Worm (Caenorhabditis elegans) whole organism, L3 larva: Measurements from ENCODE around the gene nhr-222.

Source experiments
- R02D3.7 ChIP-seq: fragments of 150-350 bp; optimal IDR thresholded peaks from 2 replicates; lab custom pipeline; 2014; ENCODE audit warnings: missing biosample characterization, missing genetic modification characterization
- ZK546.5 ChIP-seq: sonication (generic microtip); optimal IDR thresholded peaks from 2 replicates; lab custom pipeline; 2017; ENCODE audit warnings: missing biosample characterization, missing genetic modification characterization
- ama-1 ChIP-seq: fragments of 150-350 bp; optimal IDR thresholded peaks from 2 replicates; lab custom pipeline; 2018
- ceh-28 ChIP-seq: fragments of 150-350 bp; optimal IDR thresholded peaks from 2 replicates; lab custom pipeline; 2014; ENCODE audit warnings: missing biosample characterization, missing genetic modification reagents, missing genetic modification characterization
- ceh-9 ChIP-seq: sonication (generic microtip); optimal IDR thresholded peaks from 2 replicates; lab custom pipeline; 2018; ENCODE audit warnings: missing biosample characterization, missing genetic modification characterization
- daf-12 ChIP-seq: fragments of 150-350 bp; optimal IDR thresholded peaks from 2 replicates; lab custom pipeline; 2014; ENCODE audit warnings: missing biosample characterization, missing genetic modification reagents, missing genetic modification characterization
- elt-1 ChIP-seq: fragments of 150-350 bp; optimal IDR thresholded peaks from 2 replicates; lab custom pipeline; 2014; ENCODE audit warnings: missing biosample characterization, missing genetic modification characterization
- elt-2 ChIP-seq: sonication (generic microtip); optimal IDR thresholded peaks from 2 replicates; lab custom pipeline; 2016; ENCODE audit warnings: missing genetic modification reagents, mild to moderate bottlenecking, missing genetic modification characterization, missing compliant biosample characterization
- elt-3 ChIP-seq, 3 experiments: fragments of 150-350 bp in 1 of 3; sonication (generic microtip) in 2 of 3; optimal IDR thresholded peaks; 2 replicates in 2 of 3; 4 replicates in 1 of 3; lab custom pipeline; 2014 to 2017; ENCODE audit warnings: missing biosample characterization in 3 of 3, missing genetic modification characterization in 3 of 3
- fkh-10 ChIP-seq: sonication (generic microtip); optimal IDR thresholded peaks from 2 replicates; lab custom pipeline; 2017; ENCODE audit warnings: missing biosample characterization, missing genetic modification reagents, missing genetic modification characterization
- fkh-2 ChIP-seq: fragments of 150-350 bp; optimal IDR thresholded peaks from 2 replicates; lab custom pipeline; 2014; ENCODE audit warnings: missing biosample characterization, missing genetic modification reagents, missing genetic modification characterization
- fos-1 ChIP-seq: fragments of 150-350 bp; optimal IDR thresholded peaks from 2 replicates; lab custom pipeline; 2014; ENCODE audit warnings: missing biosample characterization, missing genetic modification characterization
- hmg-11 ChIP-seq: sonication (generic microtip); optimal IDR thresholded peaks from 2 replicates; lab custom pipeline; 2016; ENCODE audit warnings: missing genetic modification characterization, missing compliant biosample characterization
- jun-1 ChIP-seq: fragments of 150-350 bp; optimal IDR thresholded peaks from 2 replicates; lab custom pipeline; 2014; ENCODE audit warnings: missing biosample characterization, missing genetic modification reagents, missing genetic modification characterization
- mml-1 ChIP-seq: fragments of 150-350 bp; sonication (generic microtip); optimal IDR thresholded peaks from 3 replicates; lab custom pipeline; 2014; ENCODE audit warnings: missing biosample characterization, missing genetic modification characterization
- nfya-1 ChIP-seq: sonication (generic microtip); optimal IDR thresholded peaks from 2 replicates; lab custom pipeline; 2017; ENCODE audit warnings: missing genetic modification characterization, mild to moderate bottlenecking, missing compliant biosample characterization, antibody characterized with exemption, moderate library complexity; ENCODE audit not compliant: insufficient read depth
- nhr-11 ChIP-seq: fragments of 150-350 bp; optimal IDR thresholded peaks from 2 replicates; lab custom pipeline; 2014; ENCODE audit warnings: missing biosample characterization, missing genetic modification characterization
- nhr-12 ChIP-seq: fragments of 150-350 bp; optimal IDR thresholded peaks from 2 replicates; lab custom pipeline; 2014; ENCODE audit warnings: missing biosample characterization, missing genetic modification characterization
- nhr-23 ChIP-seq: fragments of 150-350 bp; optimal IDR thresholded peaks from 2 replicates; lab custom pipeline; 2014; ENCODE audit warnings: missing biosample characterization, missing genetic modification reagents, missing genetic modification characterization
- nhr-237 ChIP-seq: fragments of 150-350 bp; optimal IDR thresholded peaks from 2 replicates; lab custom pipeline; 2014; ENCODE audit warnings: missing biosample characterization, missing genetic modification characterization
- nhr-25 ChIP-seq: sonication (generic microtip); optimal IDR thresholded peaks from 2 replicates; lab custom pipeline; 2017; ENCODE audit warnings: missing biosample characterization, missing genetic modification characterization
- nhr-43 ChIP-seq: sonication (generic microtip); optimal IDR thresholded peaks from 2 replicates; lab custom pipeline; 2016; ENCODE audit warnings: mild to moderate bottlenecking, missing genetic modification characterization, missing compliant biosample characterization; ENCODE audit not compliant: poor library complexity, severe bottlenecking
- nhr-67 ChIP-seq: fragments of 150-350 bp; optimal IDR thresholded peaks from 2 replicates; lab custom pipeline; 2014; ENCODE audit warnings: missing biosample characterization, missing genetic modification characterization
- pha-4 ChIP-seq: fragments of 150-350 bp; optimal IDR thresholded peaks from 2 replicates; lab custom pipeline; 2014; ENCODE audit warnings: missing biosample characterization, missing genetic modification reagents, missing genetic modification characterization
- pqm-1 ChIP-seq: fragments of 150-350 bp; optimal IDR thresholded peaks from 2 replicates; lab custom pipeline; 2017; ENCODE audit warnings: missing biosample characterization, missing genetic modification characterization, inconsistent platforms
- sea-2 ChIP-seq: fragments of 150-350 bp; sonication (generic microtip); optimal IDR thresholded peaks from 4 replicates; lab custom pipeline; 2014; ENCODE audit warnings: missing biosample characterization, missing genetic modification reagents, missing genetic modification characterization
- skn-1 ChIP-seq: fragments of 150-350 bp; optimal IDR thresholded peaks from 2 replicates; lab custom pipeline; 2014; ENCODE audit warnings: missing biosample characterization, missing genetic modification characterization
- tbx-2 ChIP-seq: sonication (generic microtip); optimal IDR thresholded peaks from 2 replicates; lab custom pipeline; 2016; ENCODE audit warnings: mild to moderate bottlenecking, missing genetic modification characterization, missing compliant biosample characterization
- unc-62 ChIP-seq: fragments of 150-350 bp; sonication (generic microtip); optimal IDR thresholded peaks from 4 replicates; lab custom pipeline; 2014; ENCODE audit warnings: missing biosample characterization, missing genetic modification reagents, missing genetic modification characterization
- ztf-11 ChIP-seq: fragments of 150-350 bp; optimal IDR thresholded peaks from 2 replicates; lab custom pipeline; 2014; ENCODE audit warnings: missing biosample characterization, missing genetic modification characterization
- ztf-4 ChIP-seq: fragments of 150-350 bp; optimal IDR thresholded peaks from 2 replicates; lab custom pipeline; 2014; ENCODE audit warnings: missing biosample characterization, missing genetic modification characterization

nhr-222 gene

DNA sequence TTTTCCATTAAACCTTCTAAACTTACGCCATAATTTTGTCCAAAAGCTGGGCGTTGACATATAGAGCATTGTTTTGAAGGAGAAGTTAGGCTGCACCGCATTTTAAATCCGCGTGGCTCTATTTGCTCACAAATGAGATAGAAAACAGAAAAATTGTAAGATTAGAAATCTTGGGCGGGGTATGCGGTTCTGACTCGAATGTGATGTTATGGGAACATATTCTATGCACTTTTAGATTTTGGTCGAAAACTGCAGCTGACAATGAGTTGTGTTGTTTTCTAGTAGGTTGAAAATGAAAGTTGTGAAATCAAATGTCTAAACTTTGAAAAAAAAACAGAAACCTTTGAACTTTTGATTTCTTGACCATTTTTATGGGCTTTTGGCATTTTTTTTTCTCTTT lies at the start of gene nhr-222:
Gene nhr-222, minus strand, starts transcription at position 101 of the 400 bp plus-strand sequence.
- no peak for TF ChIP-seq ztf-4 (tag; lab: Kevin White, UChicago)
- TF ChIP-seq nhr-23 (tag; lab: Kevin White, UChicago): no peak
- no peak for TF ChIP-seq nfya-1 (tag; lab: Kevin White, UChicago)
- TF ChIP-seq nhr-67 (tag; lab: Kevin White, UChicago): no peak
- TF ChIP-seq ama-1 (lab: Kevin White, UChicago): no peak
- TF ChIP-seq elt-3 (tag; optimal IDR thresholded peaks at IDR 0.05; lab: Kevin White, UChicago): no peak
- no peak for TF ChIP-seq elt-1
- no peak for TF ChIP-seq daf-12 (tag; lab: Kevin White, UChicago)
- TF ChIP-seq nhr-25 (tag; lab: Kevin White, UChicago): no peak
- no peak for TF ChIP-seq nhr-11 (tag; lab: Kevin White, UChicago)
- TF ChIP-seq fos-1: no peak
- no peak for TF ChIP-seq tbx-2 (tag; lab: Kevin White, UChicago)
- no peak for TF ChIP-seq ceh-9 (tag; lab: Kevin White, UChicago)
- no peak for TF ChIP-seq pqm-1 (tag; lab: Kevin White, UChicago)
- TF ChIP-seq R02D3.7 (tag; lab: Kevin White, UChicago): no peak
- no peak for TF ChIP-seq fkh-2 (tag; lab: Kevin White, UChicago)
- TF ChIP-seq skn-1 (tag; lab: Kevin White, UChicago): no peak
- TF ChIP-seq mml-1: no peak
- TF ChIP-seq jun-1 (tag; lab: Kevin White, UChicago): no peak

DNA sequence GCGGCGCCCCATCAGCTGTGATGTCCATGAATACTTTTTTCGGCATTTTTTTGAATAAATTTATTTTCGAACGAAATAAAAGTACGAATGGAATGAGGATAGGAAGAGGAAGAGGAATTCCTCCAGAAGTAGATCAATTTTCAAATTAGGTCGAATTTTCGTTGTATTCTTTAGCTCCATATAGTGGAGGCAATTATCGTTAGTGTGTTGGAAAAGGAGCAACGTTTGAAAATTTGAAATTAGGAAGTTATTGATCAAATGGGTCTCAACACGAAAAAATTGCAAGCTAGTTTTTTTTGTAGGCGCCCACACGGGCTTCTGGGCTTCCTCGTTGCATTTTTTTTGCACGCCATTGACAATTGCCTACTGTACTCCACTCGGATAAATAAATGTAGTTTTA lies 48.9 kb upstream of the nhr-222 start, which contains the start of gene T22F3.12:
Gene T22F3.12, minus strand, starts transcription at position 101 of the 400 bp plus-strand sequence.
- TF ChIP-seq jun-1 (tag; lab: Kevin White, UChicago): no peak
- no peak for TF ChIP-seq R02D3.7 (tag; lab: Kevin White, UChicago)
- TF ChIP-seq ztf-11 (tag; lab: Kevin White, UChicago): no peak
- TF ChIP-seq ama-1 (lab: Kevin White, UChicago): no peak
- TF ChIP-seq unc-62 (GFP tag; lab: Kevin White, UChicago): no peak
- no peak for TF ChIP-seq nfya-1 (tag; lab: Kevin White, UChicago)
- TF ChIP-seq pqm-1 (tag; lab: Kevin White, UChicago): no peak
- TF ChIP-seq skn-1 (tag; lab: Kevin White, UChicago): no peak
- no peak for TF ChIP-seq nhr-12
- no peak for TF ChIP-seq ceh-28 (tag; lab: Kevin White, UChicago)
- no peak for TF ChIP-seq sea-2 (GFP tag; lab: Kevin White, UChicago)

DNA sequence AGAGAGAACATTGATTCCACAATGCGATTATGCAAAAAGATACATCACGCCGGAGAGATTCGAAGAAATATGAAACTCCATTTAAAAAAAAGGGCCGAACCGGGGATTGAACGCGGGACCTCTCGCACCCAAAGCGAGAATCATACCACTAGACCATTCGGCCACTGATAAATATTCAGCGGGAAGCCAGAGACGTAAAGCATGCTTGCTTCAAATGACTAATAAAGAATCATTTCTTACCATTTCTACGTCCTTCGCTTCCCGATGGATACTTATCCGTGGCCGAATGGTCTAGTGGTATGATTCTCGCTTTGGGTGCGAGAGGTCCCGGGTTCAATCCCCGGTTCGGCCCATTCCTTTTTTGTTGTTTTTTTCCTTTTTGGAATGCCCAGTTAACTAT lies 45.0 kb upstream of the nhr-222 start:
- TF ChIP-seq fkh-10 (no peak), daf-12 (tag; lab: Kevin White, UChicago) (no peak), elt-2 (tag; lab: Kevin White, UChicago) (no peak), nhr-12 (no peak), nfya-1 (tag; lab: Kevin White, UChicago) (peak; percentile 5), nhr-43 (tag; lab: Kevin White, UChicago) (peak; percentile 60)

DNA sequence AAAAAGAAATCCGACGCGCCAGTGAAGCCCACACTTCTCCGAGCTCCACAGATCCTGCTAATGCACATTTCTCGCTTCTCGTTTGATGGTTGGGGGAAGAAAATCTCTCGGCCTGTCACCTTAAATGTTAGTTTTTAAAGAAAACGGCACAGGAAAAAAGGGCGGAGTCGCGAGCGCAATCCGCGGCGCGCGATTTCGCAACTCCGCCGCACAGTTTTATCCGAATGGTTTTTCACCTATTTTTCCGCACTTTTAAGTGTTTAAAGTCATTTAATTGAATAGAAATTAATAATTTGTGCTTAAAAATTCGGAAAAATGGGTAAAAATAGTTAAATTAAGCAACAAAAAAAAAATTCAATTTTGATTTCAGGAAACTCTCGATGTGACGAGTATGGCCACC lies 44.4 kb upstream of the nhr-222 start:
- TF ChIP-seq pha-4 (peak; percentile 24), unc-62 (GFP tag; lab: Kevin White, UChicago) (no peak), sea-2 (GFP tag; lab: Kevin White, UChicago) (no peak), nfya-1 (tag; lab: Kevin White, UChicago) (peak; percentile 33), nhr-23 (tag; lab: Kevin White, UChicago) (peak; percentile 17), tbx-2 (tag; lab: Kevin White, UChicago) (no peak), hmg-11 (tag; lab: Kevin White, UChicago) (peak; percentile 11), ZK546.5 (tag; lab: Kevin White, UChicago) (no peak), nhr-43 (tag; lab: Kevin White, UChicago) (peak; percentile 1), nhr-237 (no peak), pqm-1 (tag; lab: Kevin White, UChicago) (peak; percentile 10), elt-2 (tag; lab: Kevin White, UChicago) (peak; percentile 20), nhr-67 (tag; lab: Kevin White, UChicago) (no peak)
